Fruit fly (Drosophila melanogaster): ENCODE measurements around the gene dgt1.

Gene dgt1

DNA sequence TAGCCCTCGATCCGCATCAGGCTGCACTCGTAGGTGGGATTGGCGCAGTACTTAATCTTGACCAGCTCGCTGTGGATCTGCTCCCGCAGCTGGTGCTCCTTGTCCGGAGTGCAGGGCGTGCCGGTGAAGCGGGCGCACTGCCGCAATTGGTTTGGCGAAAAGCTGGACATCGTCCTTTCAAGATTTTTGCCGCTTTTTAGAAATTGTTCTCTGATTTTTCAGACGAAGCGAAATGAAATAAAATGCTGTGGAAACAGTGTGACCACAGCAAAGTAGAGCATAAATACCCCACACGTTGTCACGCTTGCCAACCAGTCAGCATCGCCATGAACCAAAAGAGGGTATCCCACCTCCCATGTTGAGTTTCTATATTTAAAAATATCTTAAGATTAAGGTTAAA lies at the start of gene dgt1:
Gene dgt1, minus strand, starts transcription at position 264 of the 400 bp plus-strand sequence.
- no peak for TF ChIP-seq fkh (GFP tag; optimal IDR thresholded peaks at IDR 0.05)
- TF ChIP-seq CG10669 (GFP tag; optimal IDR thresholded peaks at IDR 0.05), result no peak
- TF ChIP-seq topi (GFP tag; optimal IDR thresholded peaks at IDR 0.05), result no peak
- TF ChIP-seq ss (GFP tag; optimal IDR thresholded peaks at IDR 0.05), result no peak
- TF ChIP-seq Hr4 (GFP tag; optimal IDR thresholded peaks at IDR 0.05), result no peak
- TF ChIP-seq CG6854 (GFP tag; optimal IDR thresholded peaks at IDR 0.05), result peak; percentile 7

DNA sequence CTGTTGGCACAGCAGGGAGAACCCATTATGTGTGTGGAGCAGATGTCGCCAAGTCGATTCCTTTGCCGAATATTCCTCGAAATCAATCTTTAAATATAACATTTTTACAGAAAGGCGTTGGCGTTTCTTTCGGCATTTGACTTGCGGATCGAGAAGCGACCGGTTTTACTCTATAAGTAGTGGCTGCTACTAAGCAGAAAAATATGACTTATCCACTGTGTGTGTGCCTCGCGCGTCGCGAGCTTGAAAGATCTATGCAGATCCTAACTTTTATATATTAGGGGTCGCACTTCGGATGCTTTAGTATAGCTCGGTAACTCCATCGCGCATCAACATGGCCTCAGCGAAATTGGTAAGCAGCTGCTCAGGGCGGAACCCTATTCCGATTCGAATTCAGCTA lies 47.9 kb upstream of the dgt1 start, which contains the start of gene CG15515:
Gene CG15515, plus strand, starts transcription at position 301 of the 400 bp plus-strand sequence.
- TF ChIP-seq Eip78C (GFP tag), result peak; percentile 33
- TF ChIP-seq Sox15 (GFP tag; optimal IDR thresholded peaks at IDR 0.05), result no peak

DNA sequence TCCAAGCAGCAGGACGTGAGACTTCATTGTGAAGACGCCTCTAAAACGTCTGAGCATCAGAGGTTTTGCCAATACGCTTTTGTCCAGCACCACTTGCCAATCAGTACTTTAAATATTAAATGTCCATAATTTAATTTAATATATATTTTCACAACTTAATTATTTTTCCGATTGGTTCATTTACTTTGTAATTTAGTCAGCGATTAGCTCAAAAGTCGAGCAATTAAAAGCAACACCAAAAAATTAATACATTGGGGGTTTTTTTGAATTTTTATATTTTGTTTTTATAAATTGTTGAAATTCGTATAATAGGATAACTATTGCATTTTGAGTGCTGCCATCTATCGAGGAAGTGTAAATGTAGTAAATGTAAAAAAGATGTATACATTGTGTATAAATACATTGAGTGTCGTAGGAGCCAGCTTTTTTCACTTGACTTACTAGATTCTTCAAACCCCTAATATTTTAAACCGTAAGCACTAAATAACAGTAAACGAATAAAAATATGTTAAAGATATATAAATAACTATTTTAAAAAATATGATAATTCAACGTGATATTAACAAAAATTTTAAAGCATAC lies 46.6 kb upstream of the dgt1 start, which contains the start of gene CG15517:
Gene CG15517, minus strand, starts transcription at position 51 of the 582 bp plus-strand sequence.
- TF ChIP-seq Hr39 (GFP tag; optimal IDR thresholded peaks at IDR 0.05), result peak; percentile 2
- peak; percentile 30 for TF ChIP-seq fkh (GFP tag; optimal IDR thresholded peaks at IDR 0.05)
- peak; percentile 60 for TF ChIP-seq Eip78C (GFP tag)
- TF ChIP-seq cyc (GFP tag; optimal IDR thresholded peaks at IDR 0.05), result peak; percentile 11
- no peak for TF ChIP-seq net (GFP tag; optimal IDR thresholded peaks at IDR 0.05)
- TF ChIP-seq CG11762 (GFP tag; optimal IDR thresholded peaks at IDR 0.05; ENCODE audit: insufficient read depth), result no peak

DNA sequence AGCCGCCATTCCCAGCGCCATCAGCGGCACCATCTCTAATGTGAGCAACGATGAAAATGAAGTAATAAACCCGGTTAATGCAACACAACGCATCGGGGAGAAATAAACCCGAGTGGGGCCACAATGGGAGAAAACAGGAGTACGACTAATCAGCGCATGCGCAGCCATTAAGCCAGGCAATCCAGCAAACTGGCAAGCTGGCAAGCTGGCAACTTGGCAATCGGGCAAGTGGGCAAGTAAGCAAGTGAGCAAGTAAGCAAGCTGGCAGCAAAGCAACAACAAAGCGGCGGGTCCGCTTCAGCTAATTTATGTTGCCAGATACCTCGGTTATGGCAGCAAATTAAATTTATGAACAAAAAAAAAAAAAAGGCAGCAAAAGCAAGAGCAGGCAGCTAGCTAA lies 42.3 kb upstream of the dgt1 start:
- TF ChIP-seq CG8319 (GFP tag; optimal IDR thresholded peaks at IDR 0.05) (no peak), CG31627 (GFP tag; optimal IDR thresholded peaks at IDR 0.05) (no peak), Sox102F (GFP tag; optimal IDR thresholded peaks at IDR 0.05) (no peak)

DNA sequence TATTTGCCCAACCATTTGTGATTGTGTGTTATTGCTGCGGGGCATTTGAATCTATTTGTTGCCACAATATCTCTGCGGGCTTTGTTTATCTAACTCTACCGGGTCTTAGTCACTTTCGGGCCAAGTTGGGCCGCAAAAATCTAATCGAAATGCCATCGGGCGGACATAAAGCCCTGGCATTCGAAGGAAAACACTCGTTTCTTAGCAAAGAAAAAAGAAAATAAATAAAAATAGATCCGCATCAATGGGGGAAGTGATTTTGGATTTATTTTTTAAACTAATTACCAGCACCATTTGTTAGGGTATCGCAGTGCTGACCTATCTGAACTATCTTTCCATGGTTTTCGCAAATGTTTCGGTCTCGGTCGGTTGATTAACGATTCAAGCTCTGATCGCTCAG lies 41.3 kb upstream of the dgt1 start:
- no peak for TF ChIP-seq ss (GFP tag; optimal IDR thresholded peaks at IDR 0.05)
- TF ChIP-seq CG6276 (GFP tag; optimal IDR thresholded peaks at IDR 0.05), result peak; percentile 20
- peak; percentile 59 for TF ChIP-seq CG15336 (GFP tag; IDR thresholded peaks at IDR 0.05)
- peak; percentile 54; the same call in 1 of the 3 replicates for TF ChIP-seq CG8119 (GFP tag; IDR thresholded peaks at IDR 0.05)
- peak; percentile 46 for TF ChIP-seq Hr4 (GFP tag; optimal IDR thresholded peaks at IDR 0.05)
- TF ChIP-seq CG11294 (GFP tag; IDR thresholded peaks at IDR 0.05), result peak; percentile 45
- peak; percentile 46 for TF ChIP-seq CG32006 (GFP tag; optimal IDR thresholded peaks at IDR 0.05)
- TF ChIP-seq eg (GFP tag; IDR thresholded peaks at IDR 0.05), result peak; percentile 31; the same call in 1 of the 3 replicates
- TF ChIP-seq Sox102F (GFP tag; optimal IDR thresholded peaks at IDR 0.05), result no peak

DNA sequence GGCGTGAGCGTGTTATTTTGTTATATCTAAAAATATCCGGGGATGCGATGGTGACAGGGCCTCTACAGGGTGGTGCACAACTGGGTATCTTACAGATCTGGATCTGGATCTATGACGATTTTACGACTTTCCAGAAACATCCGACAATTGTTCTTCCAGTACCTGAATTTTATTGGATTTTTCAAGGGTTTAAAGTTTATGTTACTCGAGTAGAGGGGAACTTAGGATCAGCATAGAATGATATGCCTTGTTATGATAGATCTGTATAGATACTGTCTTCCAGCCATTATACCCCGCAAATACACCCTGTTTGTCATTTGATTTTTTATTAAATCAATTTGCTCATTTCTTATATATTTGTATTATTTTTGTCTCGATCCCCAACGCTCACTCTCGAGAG lies 37.1 kb upstream of the dgt1 start:
- TF ChIP-seq dsx (GFP tag; optimal IDR thresholded peaks at IDR 0.05; ENCODE audit: poor library complexity, severe bottlenecking) (no peak), CG3032 (tag; optimal IDR thresholded peaks at IDR 0.05) (no peak), CG6808 (GFP tag; optimal IDR thresholded peaks at IDR 0.05) (no peak), OdsH (GFP tag; optimal IDR thresholded peaks at IDR 0.05) (peak; percentile 30), CG3919 (GFP tag; optimal IDR thresholded peaks at IDR 0.05) (peak; percentile 26), CG10631 (GFP tag; optimal IDR thresholded peaks at IDR 0.05) (peak; percentile 21), Eip78C (GFP tag) (peak; percentile 73), CG11294 (GFP tag; IDR thresholded peaks at IDR 0.05) (peak; percentile 72), Gug (GFP tag; IDR thresholded peaks at IDR 0.05) (peak; percentile 80), pdm3 (GFP tag; optimal IDR thresholded peaks at IDR 0.05) (peak; percentile 19), CG6276 (GFP tag; optimal IDR thresholded peaks at IDR 0.05) (peak; percentile 56), Ets96B (tag; optimal IDR thresholded peaks at IDR 0.05) (no peak), CG34406 (GFP tag; optimal IDR thresholded peaks at IDR 0.05) (no peak), Hr4 (GFP tag; optimal IDR thresholded peaks at IDR 0.05) (peak; percentile 79), CG6163 (GFP tag; IDR thresholded peaks at IDR 0.05) (peak; percentile 34; the same call in 2 of the 3 replicates), achi (GFP tag; optimal IDR thresholded peaks at IDR 0.05) (peak; percentile 46), CG8119 (GFP tag; IDR thresholded peaks at IDR 0.05) (peak; percentile 83), CG4318 (GFP tag; optimal IDR thresholded peaks at IDR 0.05) (peak; percentile 22), eg (GFP tag; IDR thresholded peaks at IDR 0.05) (peak; percentile 78), CG15336 (GFP tag; IDR thresholded peaks at IDR 0.05) (peak; percentile 81), salr (GFP tag; optimal IDR thresholded peaks at IDR 0.05) (peak in 1 of 2 experiments; percentile 25), CG32006 (GFP tag; optimal IDR thresholded peaks at IDR 0.05) (peak; percentile 60)

Data from whole organism, prepupa.